Fruit fly (Drosophila melanogaster) whole organism, embryonic: Measurements from ENCODE around the gene CG15044.

Source experiments
- Abd-B ChIP-seq: fragments of 200-800 bp; sonication (Bioruptor generic); optimal IDR thresholded peaks from 2 replicates; lab custom pipeline; 2018; ENCODE audit warnings: missing biosample characterization, mild to moderate bottlenecking, missing genetic modification characterization, moderate library complexity
- Antp ChIP-seq: fragments of 200-800 bp; sonication (Bioruptor generic); optimal IDR thresholded peaks from 3 replicates; lab custom pipeline; 2016; ENCODE audit warnings: missing biosample characterization, missing genetic modification characterization
- Awh ChIP-seq: fragments of 200-800 bp; sonication (Bioruptor generic); IDR thresholded peaks from 2 replicates; pipeline ENCODE4, ENCODE4 v1.3.6; 2022; ENCODE audit warnings: missing biosample characterization, missing genetic modification characterization
- CG10366 ChIP-seq: fragments of 200-800 bp; sonication (Bioruptor generic); IDR thresholded peaks from 2 replicates; pipeline ENCODE4 v1.3.6; 2022; ENCODE audit warnings: missing biosample characterization, missing genetic modification characterization
- CG10565 ChIP-seq: fragments of 200-800 bp; sonication (Bioruptor generic); optimal IDR thresholded peaks from 3 replicates; lab custom pipeline; 2016; ENCODE audit warnings: missing biosample characterization, mild to moderate bottlenecking, missing genetic modification characterization
- CG11560 ChIP-seq: fragments of 200-800 bp; sonication (Bioruptor generic); IDR thresholded peaks from 3 replicates; pipeline ENCODE4 v1.3.6; 2022; ENCODE audit warnings: missing biosample characterization, missing genetic modification characterization
- CG12942 ChIP-seq: fragments of 200-800 bp; sonication (Bioruptor generic); optimal IDR thresholded peaks from 3 replicates; lab custom pipeline; 2016; ENCODE audit warnings: missing biosample characterization, missing genetic modification characterization
- CG13624 ChIP-seq: fragments of 200-800 bp; sonication (Bioruptor generic); optimal IDR thresholded peaks from 2 replicates; lab custom pipeline; 2016; ENCODE audit warnings: missing biosample characterization, missing genetic modification characterization
- CG15696 ChIP-seq: fragments of 200-800 bp; sonication (Bioruptor generic); optimal IDR thresholded peaks from 2 replicates; lab custom pipeline; 2019; ENCODE audit warnings: missing biosample characterization, mild to moderate bottlenecking, missing genetic modification characterization, moderate library complexity
- CG1603 ChIP-seq: fragments of 200-800 bp; sonication (Bioruptor generic); optimal IDR thresholded peaks from 2 replicates; lab custom pipeline; 2019; ENCODE audit warnings: missing biosample characterization, mild to moderate bottlenecking, missing genetic modification characterization, moderate library complexity
- CG1647 ChIP-seq: fragments of 200-800 bp; sonication (Bioruptor generic); optimal IDR thresholded peaks from 3 replicates; lab custom pipeline; 2016; ENCODE audit warnings: missing biosample characterization, missing genetic modification characterization
- CG17186 ChIP-seq: fragments of 200-800 bp; sonication (Bioruptor generic); optimal IDR thresholded peaks from 3 replicates; lab custom pipeline; 2017; ENCODE audit warnings: missing biosample characterization, missing genetic modification reagents, missing genetic modification characterization
- CG17568 ChIP-seq: fragments of 200-800 bp; sonication (Bioruptor generic); optimal IDR thresholded peaks from 2 replicates; lab custom pipeline; 2018; ENCODE audit warnings: missing biosample characterization, mild to moderate bottlenecking, missing genetic modification characterization, moderate library complexity
- CG2202 ChIP-seq: fragments of 200-800 bp; sonication (Bioruptor generic); optimal IDR thresholded peaks from 2 replicates; lab custom pipeline; 2018; ENCODE audit warnings: missing biosample characterization, mild to moderate bottlenecking, missing genetic modification characterization
- CG31365 ChIP-seq: fragments of 200-800 bp; sonication (Bioruptor generic); optimal IDR thresholded peaks from 2 replicates; lab custom pipeline; 2018; ENCODE audit warnings: missing biosample characterization, mild to moderate bottlenecking, missing genetic modification characterization
- CG32772 ChIP-seq: fragments of 200-800 bp; sonication (Bioruptor generic); IDR thresholded peaks from 2 replicates; pipeline ENCODE4 v1.3.6; 2022; ENCODE audit warnings: missing biosample characterization, missing genetic modification characterization
- CG3838 ChIP-seq: fragments of 200-800 bp; sonication (Bioruptor generic); optimal IDR thresholded peaks from 3 replicates; lab custom pipeline; 2016; ENCODE audit warnings: missing biosample characterization, missing genetic modification characterization
- CG4360 ChIP-seq: fragments of 200-800 bp; sonication (Bioruptor generic); IDR thresholded peaks from 2 replicates; pipeline ENCODE4 v1.3.6; 2022; ENCODE audit warnings: missing biosample characterization, missing genetic modification characterization
- CG6654 ChIP-seq: fragments of 200-800 bp; sonication (Bioruptor generic); optimal IDR thresholded peaks from 2 replicates; lab custom pipeline; 2017; ENCODE audit warnings: missing biosample characterization, mild to moderate bottlenecking, missing genetic modification characterization
- CG6791 ChIP-seq: fragments of 200-800 bp; sonication (Bioruptor generic); IDR thresholded peaks from 3 replicates; pipeline ENCODE4 v1.3.6; 2022; ENCODE audit warnings: missing biosample characterization, missing genetic modification characterization; ENCODE audit not compliant: partially characterized antibody
- CG9797 ChIP-seq: fragments of 200-800 bp; sonication (Bioruptor generic); optimal IDR thresholded peaks from 3 replicates; lab custom pipeline; 2018; ENCODE audit warnings: missing biosample characterization, mild to moderate bottlenecking, missing genetic modification characterization
- CkIIα-i1 ChIP-seq: fragments of 200-800 bp; sonication (Bioruptor generic); IDR thresholded peaks from 2 replicates; pipeline ENCODE4 v1.3.6; 2022; ENCODE audit warnings: missing biosample characterization, missing genetic modification characterization
- Eip74EF ChIP-seq, 2 experiments: fragments of 200-800 bp in 1 of 2; fragments of >200 bp in 1 of 2; sonication (Bioruptor generic) in 1 of 2; optimal IDR thresholded peaks; 2 replicates each; lab custom pipeline; 2017 to 2019; ENCODE audit warnings: missing biosample characterization in 2 of 2, missing genetic modification characterization in 2 of 2, mild to moderate bottlenecking in 1 of 2, moderate library complexity in 1 of 2
- Fer2 ChIP-seq: fragments of 200-800 bp; sonication (Bioruptor generic); optimal IDR thresholded peaks from 2 replicates; lab custom pipeline; 2018; ENCODE audit warnings: missing biosample characterization, mild to moderate bottlenecking, missing genetic modification characterization, moderate library complexity
- H15 ChIP-seq: fragments of 200-800 bp; sonication (Bioruptor generic); IDR thresholded peaks from 3 replicates; pipeline ENCODE4 v1.3.6; 2022; ENCODE audit warnings: missing biosample characterization, missing genetic modification characterization
- HLHmδ ChIP-seq: fragments of 200-800 bp; sonication (Bioruptor generic); optimal IDR thresholded peaks from 2 replicates; lab custom pipeline; 2018; ENCODE audit warnings: missing biosample characterization, mild to moderate bottlenecking, missing genetic modification characterization, moderate library complexity
- Hand ChIP-seq: fragments of 200-800 bp; sonication (Bioruptor generic); optimal IDR thresholded peaks from 2 replicates; lab custom pipeline; 2017; ENCODE audit warnings: mild to moderate bottlenecking, missing biosample characterization, missing genetic modification reagents, missing genetic modification characterization
- Hey ChIP-seq: fragments of 200-800 bp; sonication (Bioruptor generic); optimal IDR thresholded peaks from 3 replicates; lab custom pipeline; 2018; ENCODE audit warnings: missing biosample characterization, mild to moderate bottlenecking, missing genetic modification characterization
- NC2α ChIP-seq: fragments of 200-800 bp; sonication (Bioruptor generic); optimal IDR thresholded peaks from 2 replicates; lab custom pipeline; 2016; ENCODE audit warnings: missing biosample characterization, missing genetic modification characterization
- Oaz ChIP-seq: fragments of 200-800 bp; sonication (Bioruptor generic); IDR thresholded peaks from 2 replicates; pipeline ENCODE4 v1.3.6; 2022; ENCODE audit warnings: missing biosample characterization, missing genetic modification characterization
- Rx ChIP-seq: fragments of 200-800 bp; sonication (Bioruptor generic); IDR thresholded peaks from 2 replicates; pipeline ENCODE4 v1.3.6; 2022; ENCODE audit warnings: missing biosample characterization, missing genetic modification characterization
- br ChIP-seq: fragments of >200 bp; optimal IDR thresholded peaks from 2 replicates; lab custom pipeline; 2017
- cas ChIP-seq: fragments of 200-800 bp; sonication (Bioruptor generic); IDR thresholded peaks from 2 replicates; pipeline ENCODE4 v1.3.6; 2022; ENCODE audit warnings: missing biosample characterization, missing genetic modification characterization
- ems ChIP-seq: fragments of 200-800 bp; sonication (Bioruptor generic); optimal IDR thresholded peaks from 3 replicates; lab custom pipeline; 2016; ENCODE audit warnings: missing biosample characterization, missing genetic modification characterization
- en ChIP-seq: fragments of 200-800 bp; sonication (Bioruptor generic); optimal IDR thresholded peaks from 2 replicates; lab custom pipeline; 2016; ENCODE audit warnings: missing biosample characterization, missing genetic modification characterization
- ewg ChIP-seq: fragments of 200-800 bp; sonication (Bioruptor generic); optimal IDR thresholded peaks from 3 replicates; lab custom pipeline; 2017; ENCODE audit warnings: mild to moderate bottlenecking, missing biosample characterization, missing genetic modification reagents, missing genetic modification characterization
- fu2 ChIP-seq: fragments of 200-800 bp; sonication (Bioruptor generic); optimal IDR thresholded peaks from 2 replicates; lab custom pipeline; 2016; ENCODE audit warnings: missing biosample characterization, missing genetic modification characterization
- grau ChIP-seq: fragments of 200-800 bp; optimal IDR thresholded peaks from 3 replicates; lab custom pipeline; 2019; ENCODE audit warnings: missing biosample characterization, mild to moderate bottlenecking, missing genetic modification characterization, moderate library complexity
- hth ChIP-seq: fragments of >200 bp; optimal IDR thresholded peaks from 2 replicates; lab custom pipeline; 2017; ENCODE audit warnings: inconsistent platforms
- klu ChIP-seq: fragments of 200-800 bp; sonication (Bioruptor generic); IDR thresholded peaks from 2 replicates; pipeline ENCODE4 v1.3.6; 2022; ENCODE audit warnings: missing biosample characterization, missing genetic modification characterization
- lmd ChIP-seq: fragments of 200-800 bp; sonication (Bioruptor generic); IDR thresholded peaks from 2 replicates; pipeline ENCODE4 v1.3.6; 2022; ENCODE audit warnings: missing biosample characterization, missing genetic modification characterization
- mirr ChIP-seq: fragments of 200-800 bp; sonication (Bioruptor generic); optimal IDR thresholded peaks from 3 replicates; lab custom pipeline; 2018; ENCODE audit warnings: missing biosample characterization, mild to moderate bottlenecking, missing genetic modification characterization
- pho ChIP-seq: fragments of 200-800 bp; sonication (Bioruptor generic); optimal IDR thresholded peaks from 2 replicates; lab custom pipeline; 2016; ENCODE audit warnings: missing biosample characterization, missing genetic modification characterization
- prd ChIP-seq, 3 experiments: fragments of >200 bp in 2 of 3; fragments of 200-800 bp in 1 of 3; sonication (Bioruptor generic) in 1 of 3; optimal IDR thresholded peaks in 2 of 3; IDR thresholded peaks in 1 of 3; 2 replicates in 2 of 3; 3 replicates in 1 of 3; pipeline versions ENCODE4 v1.3.6 to Lab custom; 2017 to 2022; ENCODE audit warnings: missing biosample characterization in 1 of 3, missing genetic modification characterization in 1 of 3
- psq ChIP-seq: fragments of 200-800 bp; sonication (Bioruptor generic); optimal IDR thresholded peaks from 2 replicates; lab custom pipeline; 2017; ENCODE audit warnings: missing biosample characterization, missing genetic modification characterization
- shn ChIP-seq: fragments of 200-800 bp; sonication (Bioruptor generic); optimal IDR thresholded peaks from 3 replicates; lab custom pipeline; 2016; ENCODE audit warnings: missing biosample characterization, missing genetic modification characterization
- sob ChIP-seq: fragments of 200-800 bp; sonication (Bioruptor generic); IDR thresholded peaks from 2 replicates; pipeline ENCODE4 v1.3.6; 2022; ENCODE audit warnings: missing biosample characterization, missing genetic modification characterization
- tup ChIP-seq: fragments of 200-800 bp; sonication (Bioruptor generic); optimal IDR thresholded peaks from 2 replicates; lab custom pipeline; 2016; ENCODE audit warnings: missing biosample characterization, mild to moderate bottlenecking, missing genetic modification characterization, moderate library complexity
- vfl ChIP-seq: fragments of 200-800 bp; sonication (Bioruptor generic); optimal IDR thresholded peaks from 2 replicates; lab custom pipeline; 2016; ENCODE audit warnings: missing biosample characterization, missing genetic modification characterization

Gene CG15044

DNA sequence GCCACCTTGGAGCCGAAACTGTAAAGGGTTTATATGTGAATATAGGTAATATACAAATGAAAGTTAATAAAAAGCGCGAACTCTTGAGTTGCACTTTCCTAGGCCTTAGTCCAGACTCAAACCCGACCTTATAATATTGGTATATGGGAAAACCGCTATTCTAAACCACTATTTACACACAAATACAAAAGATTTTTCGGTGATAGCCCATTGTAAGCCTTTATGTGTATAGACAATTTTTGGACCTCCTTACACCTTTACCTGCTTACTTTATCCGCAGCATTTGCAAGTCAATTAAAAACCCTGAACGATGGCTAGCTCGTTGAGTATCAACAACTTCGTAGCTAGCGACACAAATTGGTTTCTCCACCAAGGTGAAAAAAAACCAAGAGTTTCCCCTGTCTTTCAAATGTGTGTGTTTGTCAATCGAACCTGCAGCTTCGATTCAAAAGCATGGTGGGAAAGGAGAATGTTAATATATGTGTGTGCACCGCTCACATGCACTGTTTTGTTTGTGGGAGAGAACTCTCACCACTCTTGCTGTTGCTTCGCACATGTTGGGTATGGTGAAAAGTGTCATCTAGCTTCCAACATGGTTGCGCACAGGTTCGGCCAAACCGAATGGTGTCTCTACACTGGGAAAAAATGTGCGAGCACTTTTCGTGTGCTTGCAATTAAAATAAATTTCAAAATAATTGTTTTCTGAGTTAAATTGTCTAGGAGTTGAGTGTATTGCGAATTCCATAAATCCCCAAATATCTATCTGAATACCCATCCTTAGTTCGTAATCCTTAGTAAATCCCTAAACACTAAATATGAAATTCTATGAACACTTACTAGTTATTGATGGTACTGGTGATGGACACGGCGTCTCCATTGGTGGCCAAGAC is 15.1 kb upstream of the CG15044 start (continued):
- TF ChIP-seq fu2 (GFP tag; lab: Kevin White, UChicago) (peak; percentile 46), CG32772 (GFP tag; lab: Robert Waterston, UW) (peak; percentile 70), Rx (peak; percentile 79), ewg (GFP tag; lab: Kevin White, UChicago) (peak; percentile 47), CG31365 (tag; lab: Kevin White, UChicago) (peak; percentile 46), Fer2 (tag; lab: Kevin White, UChicago) (no peak), CG2202 (tag; lab: Kevin White, UChicago) (peak; percentile 52), CG13624 (GFP tag; lab: Kevin White, UChicago) (peak; percentile 64), psq (GFP tag; lab: Kevin White, UChicago) (peak; percentile 14), CG9797 (GFP tag; lab: Kevin White, UChicago) (no peak), klu (GFP tag; lab: Robert Waterston, UW) (peak; percentile 30; the same call in 1 of the 2 replicates), CG11560 (tag; lab: Robert Waterston, UW) (no peak; the same call in 2 of the 3 replicates), CkIIα-i1 (GFP tag; lab: Robert Waterston, UW) (0 out of 2 replicates have a peak, but pooled peaks have one; percentile 24), CG6654 (GFP tag; lab: Kevin White, UChicago) (peak; percentile 53), lmd (GFP tag; lab: Robert Waterston, UW) (peak; percentile 71), Awh (GFP tag; lab: Robert Waterston, UW) (peak; percentile 90), CG10565 (GFP tag; lab: Kevin White, UChicago) (peak; percentile 38), Oaz (GFP tag; lab: Robert Waterston, UW) (peak; percentile 51; the same call in 1 of the 2 replicates), grau (tag; lab: Kevin White, UChicago) (peak; percentile 63), NC2α (GFP tag; lab: Kevin White, UChicago) (peak; percentile 34), shn (peak; percentile 64), prd (optimal IDR thresholded peaks at IDR 0.05; lab: Kevin White, UChicago) (no peak), prd (GFP tag; IDR thresholded peaks at IDR 0.05; lab: Robert Waterston, UW) (peak; percentile 81), H15 (GFP tag; lab: Robert Waterston, UW) (peak; percentile 58; the same call in 1 of the 3 replicates), CG10366 (GFP tag; lab: Robert Waterston, UW) (peak; percentile 74), CG4360 (GFP tag; lab: Robert Waterston, UW) (peak; percentile 60), Antp (GFP tag; lab: Kevin White, UChicago) (peak; percentile 81), en (GFP tag; lab: Kevin White, UChicago) (peak; percentile 70), br (lab: Kevin White, UChicago) (no peak), Hey (tag; lab: Kevin White, UChicago) (no peak), vfl (GFP tag; lab: Kevin White, UChicago) (peak; percentile 18), ems (peak; percentile 76), hth (lab: Kevin White, UChicago) (no peak), CG3838 (GFP tag; lab: Kevin White, UChicago) (no peak), Abd-B (GFP tag; lab: Kevin White, UChicago) (peak; percentile 23), CG17186 (GFP tag; lab: Kevin White, UChicago) (peak; percentile 39), mirr (GFP tag; lab: Kevin White, UChicago) (no peak), HLHmδ (GFP tag; lab: Kevin White, UChicago) (no peak), sob (GFP tag; lab: Robert Waterston, UW) (peak; percentile 81), CG15696 (tag; lab: Kevin White, UChicago) (peak; percentile 9), cas (GFP tag; lab: Robert Waterston, UW) (peak; percentile 40; the same call in 1 of the 2 replicates), CG1647 (GFP tag; lab: Kevin White, UChicago) (peak; percentile 63), Eip74EF (GFP tag; optimal IDR thresholded peaks at IDR 0.05; lab: Kevin White, UChicago) (peak in 1 of 2 experiments; percentile 58), CG6791 (GFP tag; lab: Robert Waterston, UW) (no peak), tup (GFP tag; lab: Kevin White, UChicago) (peak; percentile 16), Hand (peak; percentile 35), CG12942 (GFP tag; lab: Kevin White, UChicago) (peak; percentile 52), pho (GFP tag; lab: Kevin White, UChicago) (peak; percentile 47), CG1603 (tag; lab: Kevin White, UChicago) (peak; percentile 87), CG17568 (GFP tag; lab: Kevin White, UChicago) (peak; percentile 31)
